Worm (Caenorhabditis elegans) whole organism, L3 larva: ENCODE data around the gene Y42A5A.1.
A peak's percentile ranks its signal among the peaks of the same experiment; 100 is the strongest.

ENCODE experiments used
- R02D3.7 ChIP-seq: fragments of 150-350 bp; optimal IDR thresholded peaks from 2 replicates; lab custom pipeline; 2014; ENCODE audit warnings: missing biosample characterization, missing genetic modification characterization
- ceh-16 ChIP-seq: sonication (generic microtip); optimal IDR thresholded peaks from 2 replicates; lab custom pipeline; 2017; ENCODE audit warnings: missing biosample characterization, missing genetic modification characterization
- ceh-82 ChIP-seq: fragments of 150-350 bp; optimal IDR thresholded peaks from 2 replicates; lab custom pipeline; 2014; ENCODE audit warnings: missing biosample characterization, missing genetic modification characterization
- ceh-9 ChIP-seq: sonication (generic microtip); optimal IDR thresholded peaks from 2 replicates; lab custom pipeline; 2018; ENCODE audit warnings: missing biosample characterization, missing genetic modification characterization
- daf-12 ChIP-seq: fragments of 150-350 bp; optimal IDR thresholded peaks from 2 replicates; lab custom pipeline; 2014; ENCODE audit warnings: missing biosample characterization, missing genetic modification reagents, missing genetic modification characterization
- egl-27 ChIP-seq: sonication (generic microtip); optimal IDR thresholded peaks from 4 replicates; lab custom pipeline; 2017; ENCODE audit warnings: missing biosample characterization, missing genetic modification reagents, missing genetic modification characterization
- egl-5 ChIP-seq: fragments of 150-350 bp; optimal IDR thresholded peaks from 2 replicates; lab custom pipeline; 2017; ENCODE audit warnings: missing biosample characterization, missing genetic modification reagents, missing genetic modification characterization, inconsistent platforms
- elt-1 ChIP-seq: fragments of 150-350 bp; optimal IDR thresholded peaks from 2 replicates; lab custom pipeline; 2014; ENCODE audit warnings: missing biosample characterization, missing genetic modification characterization
- elt-2 ChIP-seq: sonication (generic microtip); optimal IDR thresholded peaks from 2 replicates; lab custom pipeline; 2016; ENCODE audit warnings: missing genetic modification reagents, mild to moderate bottlenecking, missing genetic modification characterization, missing compliant biosample characterization
- eor-1 ChIP-seq, 2 experiments: fragments of 150-350 bp; optimal IDR thresholded peaks; 2 replicates each; lab custom pipeline; 2014 to 2018; ENCODE audit warnings: missing biosample characterization in 2 of 2, missing genetic modification characterization in 2 of 2
- fkh-10 ChIP-seq: sonication (generic microtip); optimal IDR thresholded peaks from 2 replicates; lab custom pipeline; 2017; ENCODE audit warnings: missing biosample characterization, missing genetic modification reagents, missing genetic modification characterization
- fos-1 ChIP-seq: fragments of 150-350 bp; optimal IDR thresholded peaks from 2 replicates; lab custom pipeline; 2014; ENCODE audit warnings: missing biosample characterization, missing genetic modification characterization
- hmg-11 ChIP-seq: sonication (generic microtip); optimal IDR thresholded peaks from 2 replicates; lab custom pipeline; 2016; ENCODE audit warnings: missing genetic modification characterization, missing compliant biosample characterization
- jun-1 ChIP-seq: fragments of 150-350 bp; optimal IDR thresholded peaks from 2 replicates; lab custom pipeline; 2014; ENCODE audit warnings: missing biosample characterization, missing genetic modification reagents, missing genetic modification characterization
- lin-15B ChIP-seq: fragments of 150-350 bp; optimal IDR thresholded peaks from 2 replicates; lab custom pipeline; 2014; ENCODE audit warnings: missing biosample characterization, missing genetic modification characterization
- lin-39 ChIP-seq: fragments of 150-350 bp; optimal IDR thresholded peaks from 2 replicates; lab custom pipeline; 2018; ENCODE audit warnings: missing biosample characterization, missing genetic modification reagents, missing genetic modification characterization
- lsy-12 ChIP-seq: sonication (generic microtip); optimal IDR thresholded peaks from 2 replicates; lab custom pipeline; 2016; ENCODE audit warnings: mild to moderate bottlenecking, missing genetic modification characterization, missing compliant biosample characterization
- mdl-1 ChIP-seq: fragments of 150-350 bp; optimal IDR thresholded peaks from 2 replicates; lab custom pipeline; 2014; ENCODE audit warnings: missing biosample characterization, missing genetic modification characterization
- mml-1 ChIP-seq: fragments of 150-350 bp; sonication (generic microtip); optimal IDR thresholded peaks from 3 replicates; lab custom pipeline; 2014; ENCODE audit warnings: missing biosample characterization, missing genetic modification characterization
- nfya-1 ChIP-seq: sonication (generic microtip); optimal IDR thresholded peaks from 2 replicates; lab custom pipeline; 2017; ENCODE audit warnings: missing genetic modification characterization, mild to moderate bottlenecking, missing compliant biosample characterization, antibody characterized with exemption, moderate library complexity; ENCODE audit not compliant: insufficient read depth
- nhr-11 ChIP-seq: fragments of 150-350 bp; optimal IDR thresholded peaks from 2 replicates; lab custom pipeline; 2014; ENCODE audit warnings: missing biosample characterization, missing genetic modification characterization
- nhr-12 ChIP-seq: fragments of 150-350 bp; optimal IDR thresholded peaks from 2 replicates; lab custom pipeline; 2014; ENCODE audit warnings: missing biosample characterization, missing genetic modification characterization
- nhr-23 ChIP-seq: fragments of 150-350 bp; optimal IDR thresholded peaks from 2 replicates; lab custom pipeline; 2014; ENCODE audit warnings: missing biosample characterization, missing genetic modification reagents, missing genetic modification characterization
- nhr-237 ChIP-seq: fragments of 150-350 bp; optimal IDR thresholded peaks from 2 replicates; lab custom pipeline; 2014; ENCODE audit warnings: missing biosample characterization, missing genetic modification characterization
- nhr-25 ChIP-seq: sonication (generic microtip); optimal IDR thresholded peaks from 2 replicates; lab custom pipeline; 2017; ENCODE audit warnings: missing biosample characterization, missing genetic modification characterization
- nhr-28 ChIP-seq: fragments of 150-350 bp; optimal IDR thresholded peaks from 2 replicates; lab custom pipeline; 2014; ENCODE audit warnings: missing biosample characterization, missing genetic modification characterization
- nhr-43 ChIP-seq: sonication (generic microtip); optimal IDR thresholded peaks from 2 replicates; lab custom pipeline; 2016; ENCODE audit warnings: mild to moderate bottlenecking, missing genetic modification characterization, missing compliant biosample characterization; ENCODE audit not compliant: poor library complexity, severe bottlenecking
- nhr-67 ChIP-seq: fragments of 150-350 bp; optimal IDR thresholded peaks from 2 replicates; lab custom pipeline; 2014; ENCODE audit warnings: missing biosample characterization, missing genetic modification characterization
- nhr-76 ChIP-seq: fragments of 150-350 bp; sonication (generic microtip); optimal IDR thresholded peaks from 5 replicates; lab custom pipeline; 2014; ENCODE audit warnings: missing biosample characterization, missing genetic modification characterization
- nhr-77 ChIP-seq: fragments of 150-350 bp; optimal IDR thresholded peaks from 2 replicates; lab custom pipeline; 2014; ENCODE audit warnings: missing biosample characterization, missing genetic modification characterization
- pha-4 ChIP-seq: fragments of 150-350 bp; optimal IDR thresholded peaks from 2 replicates; lab custom pipeline; 2014; ENCODE audit warnings: missing biosample characterization, missing genetic modification reagents, missing genetic modification characterization
- pqm-1 ChIP-seq: fragments of 150-350 bp; optimal IDR thresholded peaks from 2 replicates; lab custom pipeline; 2017; ENCODE audit warnings: missing biosample characterization, missing genetic modification characterization, inconsistent platforms
- sea-2 ChIP-seq: fragments of 150-350 bp; sonication (generic microtip); optimal IDR thresholded peaks from 4 replicates; lab custom pipeline; 2014; ENCODE audit warnings: missing biosample characterization, missing genetic modification reagents, missing genetic modification characterization
- skn-1 ChIP-seq: fragments of 150-350 bp; optimal IDR thresholded peaks from 2 replicates; lab custom pipeline; 2014; ENCODE audit warnings: missing biosample characterization, missing genetic modification characterization
- snpc-4 ChIP-seq: fragments of 150-350 bp; optimal IDR thresholded peaks from 2 replicates; lab custom pipeline; 2014; ENCODE audit warnings: missing biosample characterization, missing genetic modification characterization
- unc-39 ChIP-seq: sonication (generic microtip); optimal IDR thresholded peaks from 4 replicates; lab custom pipeline; 2017; ENCODE audit warnings: missing biosample characterization, missing genetic modification characterization
- unc-62 ChIP-seq: fragments of 150-350 bp; sonication (generic microtip); optimal IDR thresholded peaks from 4 replicates; lab custom pipeline; 2014; ENCODE audit warnings: missing biosample characterization, missing genetic modification reagents, missing genetic modification characterization
- zag-1 ChIP-seq: fragments of 150-350 bp; optimal IDR thresholded peaks from 2 replicates; lab custom pipeline; 2014; ENCODE audit warnings: missing biosample characterization, missing genetic modification characterization
- ztf-11 ChIP-seq: fragments of 150-350 bp; optimal IDR thresholded peaks from 2 replicates; lab custom pipeline; 2014; ENCODE audit warnings: missing biosample characterization, missing genetic modification characterization
- ztf-4 ChIP-seq: fragments of 150-350 bp; optimal IDR thresholded peaks from 2 replicates; lab custom pipeline; 2014; ENCODE audit warnings: missing biosample characterization, missing genetic modification characterization

Gene Y42A5A.1

ce11 chrV:11123817-11124337 lies 36.1 kb downstream of the Y42A5A.1 start, which contains the start of the genes atp-5 and lmtr-3:
Gene atp-5 (minus strand): TSS chrV:11123867.
Gene lmtr-3 (plus strand): TSS chrV:11124186.
- TF ChIP-seq elt-1 (tag; lab: Kevin White, UChicago) (no peak), R02D3.7 (peak; percentile 14), nhr-23 (tag; lab: Kevin White, UChicago) (peak; percentile 52), mdl-1 (tag; lab: Kevin White, UChicago) (no peak), snpc-4 (tag; lab: Kevin White, UChicago) (peak; percentile 81), lin-15B (peak; percentile 85), pha-4 (tag; lab: Kevin White, UChicago) (peak; percentile 81), lsy-12 (tag; lab: Kevin White, UChicago) (peak; percentile 52), lin-39 (tag; lab: Kevin White, UChicago) (peak; percentile 65), pqm-1 (tag; lab: Kevin White, UChicago) (peak; percentile 42), unc-39 (no peak), nfya-1 (tag; lab: Kevin White, UChicago) (peak; percentile 74), hmg-11 (tag; lab: Kevin White, UChicago) (peak; percentile 80), elt-2 (tag; lab: Kevin White, UChicago) (peak; percentile 64), nhr-237 (no peak), nhr-43 (tag; lab: Kevin White, UChicago) (peak; percentile 91), fos-1 (no peak), nhr-25 (tag; lab: Kevin White, UChicago) (peak; percentile 64), jun-1 (tag; lab: Kevin White, UChicago) (no peak)
- TF ChIP-seq, all 47 proteins: peak for 13

- TF ChIP-seq skn-1 (tag; lab: Kevin White, UChicago) (no peak), nhr-76 (tag; lab: Kevin White, UChicago) (no peak), ceh-82 (no peak), nhr-12 (tag; lab: Kevin White, UChicago) (no peak), nhr-28 (tag; lab: Kevin White, UChicago) (no peak), ztf-11 (tag; lab: Kevin White, UChicago) (no peak), pqm-1 (tag; lab: Kevin White, UChicago) (no peak), snpc-4 (tag; lab: Kevin White, UChicago) (no peak), unc-62 (GFP tag; lab: Kevin White, UChicago) (no peak), mml-1 (tag; lab: Kevin White, UChicago) (no peak)
Observed at ce11 chrV:11124922-11125321, 37.2 kb downstream of the Y42A5A.1 start, which contains the start of gene C06H2.2. Gene C06H2.2 (plus strand): TSS chrV:11125222.

DNA sequence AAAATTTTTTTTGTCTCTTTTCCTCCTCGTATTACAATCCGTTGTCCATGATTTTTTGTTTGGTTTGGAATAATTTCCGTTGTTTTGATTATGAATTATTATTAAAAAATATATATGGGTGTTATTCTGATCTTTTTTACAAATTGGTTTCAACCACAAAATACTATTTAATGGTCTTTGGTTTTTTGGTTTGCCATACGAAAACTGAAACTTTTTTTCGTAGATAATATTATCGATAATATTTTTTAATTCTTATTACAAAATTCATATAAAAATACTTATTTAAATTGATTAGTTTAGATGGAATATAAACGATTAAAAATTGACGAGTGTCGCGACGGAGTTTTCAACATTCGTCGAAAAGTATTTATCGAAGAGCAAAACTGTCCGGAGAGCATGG lies 39.4 kb downstream of the Y42A5A.1 start, which contains the start of gene jmjd-5:
jmjd-5 (plus strand) TSS at position 301 of the 400 bp plus-strand sequence.
- TF ChIP-seq snpc-4 (tag; lab: Kevin White, UChicago): no peak
- TF ChIP-seq ceh-82: no peak
- no peak for TF ChIP-seq eor-1 (tag; optimal IDR thresholded peaks at IDR 0.05; lab: Kevin White, UChicago)
- TF ChIP-seq nhr-12 (tag; lab: Kevin White, UChicago): no peak
- TF ChIP-seq unc-39: no peak
- no peak for TF ChIP-seq fkh-10 (GFP tag; lab: Kevin White, UChicago)
- no peak for TF ChIP-seq ceh-9 (tag; lab: Kevin White, UChicago)
- TF ChIP-seq nhr-237: no peak
- no peak for TF ChIP-seq skn-1 (tag; lab: Kevin White, UChicago)
- no peak for TF ChIP-seq nhr-23 (tag; lab: Kevin White, UChicago)

DNA sequence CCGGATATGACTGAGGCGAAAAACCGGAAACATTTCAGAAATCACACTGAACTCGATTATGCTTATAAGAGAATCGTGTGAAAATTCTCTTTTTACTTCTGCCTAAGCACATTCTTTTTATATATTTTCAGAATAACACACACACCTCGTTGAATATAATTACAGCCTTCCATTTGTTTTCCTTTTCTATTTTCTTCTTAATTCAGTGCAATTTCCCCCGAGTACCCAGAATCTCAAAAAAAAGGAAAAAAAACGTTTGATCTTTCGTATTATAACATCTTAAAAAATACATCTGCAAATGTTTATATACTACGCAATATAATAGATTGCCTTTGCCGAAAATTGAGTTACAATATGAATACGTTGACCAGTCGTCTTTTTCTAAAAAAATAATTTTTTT lies 44.1 kb downstream of the Y42A5A.1 start:
- TF ChIP-seq ztf-4 (tag; lab: Kevin White, UChicago): no peak
- no peak for TF ChIP-seq egl-27
- TF ChIP-seq pqm-1 (tag; lab: Kevin White, UChicago): no peak
- no peak for TF ChIP-seq ztf-11 (tag; lab: Kevin White, UChicago)
- no peak for TF ChIP-seq fkh-10 (GFP tag; lab: Kevin White, UChicago)
- TF ChIP-seq ceh-9 (tag; lab: Kevin White, UChicago): no peak
- TF ChIP-seq, all 47 proteins: peak for 0

DNA sequence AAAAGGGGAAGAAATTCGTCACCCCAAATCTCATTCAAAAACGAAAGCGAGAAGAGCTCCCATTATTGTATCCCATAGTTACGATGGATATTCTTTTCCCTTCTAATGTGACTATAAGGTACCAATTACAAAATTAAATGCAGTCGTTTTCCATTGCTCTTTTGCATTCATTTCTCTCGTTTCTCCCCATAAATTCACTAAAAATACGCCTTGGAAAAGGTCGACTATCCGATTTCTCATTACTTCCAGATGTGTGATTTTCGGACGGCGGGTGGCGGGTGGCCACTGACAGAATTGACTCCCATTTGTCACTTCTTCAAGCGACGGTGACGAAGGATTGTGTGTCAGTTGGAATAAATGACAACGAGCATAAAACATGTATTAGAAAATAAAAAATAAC lies 45.8 kb downstream of the Y42A5A.1 start:
- TF ChIP-seq jun-1 (tag; lab: Kevin White, UChicago) (no peak), nhr-67 (no peak), sea-2 (GFP tag; lab: Kevin White, UChicago) (no peak), nhr-12 (tag; lab: Kevin White, UChicago) (no peak), nhr-237 (no peak), nhr-28 (tag; lab: Kevin White, UChicago) (no peak), egl-5 (tag; lab: Kevin White, UChicago) (no peak), nhr-77 (no peak), ceh-16 (no peak), ztf-4 (tag; lab: Kevin White, UChicago) (no peak), zag-1 (tag; lab: Kevin White, UChicago) (no peak), hmg-11 (tag; lab: Kevin White, UChicago) (no peak), elt-1 (tag; lab: Kevin White, UChicago) (no peak), ceh-9 (tag; lab: Kevin White, UChicago) (no peak), unc-62 (GFP tag; lab: Kevin White, UChicago) (no peak), ztf-11 (tag; lab: Kevin White, UChicago) (no peak), daf-12 (tag; lab: Kevin White, UChicago) (no peak), nhr-11 (tag; lab: Kevin White, UChicago) (no peak), ceh-82 (no peak)
